Worm (Caenorhabditis elegans) whole organism, L4/young adult: ENCODE results near the gene F35H10.6.

Source experiments
- W03F9.2 ChIP-seq: fragments of 150-350 bp; optimal IDR thresholded peaks from 2 replicates; lab custom pipeline; 2014; ENCODE audit warnings: missing biosample characterization, missing genetic modification characterization
- dao-5 ChIP-seq: sonication (generic microtip); optimal IDR thresholded peaks from 2 replicates; lab custom pipeline; 2016; ENCODE audit warnings: missing genotype, missing genetic modification characterization, moderate library complexity, missing compliant biosample characterization
- him-1 ChIP-seq: sonication (generic microtip); optimal IDR thresholded peaks from 2 replicates; lab custom pipeline; 2016; ENCODE audit warnings: missing genotype, missing genetic modification reagents, missing genetic modification characterization, missing compliant biosample characterization

Gene F35H10.6

DNA sequence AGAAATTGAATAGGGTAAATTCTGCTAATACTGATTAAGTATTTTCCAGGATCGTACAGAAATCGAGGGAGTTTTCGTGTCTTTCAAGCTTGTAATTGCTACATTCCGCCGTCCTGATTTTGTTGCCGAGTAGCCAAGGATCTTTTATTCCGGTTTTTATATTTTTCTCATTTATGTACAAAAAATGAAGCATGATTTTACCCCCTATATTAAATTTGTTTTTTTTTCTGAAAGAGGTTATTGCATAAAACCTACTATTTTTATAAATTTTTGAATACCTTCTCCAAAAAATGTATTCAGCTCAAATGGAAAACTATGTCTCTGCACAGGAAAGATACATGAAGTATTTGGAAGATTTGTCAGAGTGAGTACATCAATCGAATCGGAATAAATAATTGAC lies at the start of gene F35H10.6:
Gene F35H10.6, plus strand, starts transcription at position 301 of the 400 bp plus-strand sequence.
- TF ChIP-seq dao-5 (tag; lab: Kevin White, UChicago) (no peak), him-1 (tag; lab: Kevin White, UChicago) (no peak), W03F9.2 (tag; lab: Kevin White, UChicago) (no peak)

DNA sequence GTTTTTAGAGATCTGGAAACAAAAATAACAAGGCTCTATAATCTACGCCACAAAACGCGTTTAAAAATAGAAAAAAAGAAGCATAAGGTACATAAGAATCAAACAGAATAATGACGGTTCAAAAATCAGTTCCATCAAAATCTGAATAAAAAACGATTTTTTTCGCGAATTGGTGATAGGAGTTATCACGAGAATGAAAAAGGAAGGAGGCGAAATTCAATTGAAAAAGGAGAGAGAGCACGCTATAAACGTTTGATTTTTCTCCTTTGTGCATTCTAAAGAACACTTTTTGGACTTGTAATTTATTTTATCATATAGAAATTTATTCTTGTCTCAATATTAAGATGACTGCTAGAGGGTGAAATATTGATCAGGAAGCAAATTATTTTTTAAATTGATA lies 48.4 kb upstream of the F35H10.6 start:
- TF ChIP-seq dao-5 (tag; lab: Kevin White, UChicago) (no peak), him-1 (tag; lab: Kevin White, UChicago) (no peak), W03F9.2 (tag; lab: Kevin White, UChicago) (no peak)

DNA sequence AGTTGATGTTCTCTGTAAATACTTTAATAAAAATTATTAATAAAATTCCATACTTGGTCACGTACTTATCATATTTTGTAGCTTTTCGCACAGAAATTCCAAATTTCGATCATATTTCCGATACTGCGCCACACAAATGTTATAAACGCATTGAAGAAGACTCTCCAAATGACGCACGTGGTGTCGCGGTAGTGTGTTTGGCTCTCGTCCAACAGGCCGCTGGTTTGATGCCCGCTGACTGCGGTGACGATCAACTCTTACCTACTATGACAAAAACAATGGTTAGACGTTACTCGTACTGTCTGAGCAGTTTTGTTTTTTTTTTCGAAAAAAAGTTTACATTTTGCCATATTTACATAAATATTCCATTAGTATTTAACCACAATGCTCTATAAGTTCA lies 46.9 kb upstream of the F35H10.6 start:
- peak; percentile 60 for TF ChIP-seq him-1 (tag; lab: Kevin White, UChicago)
- peak; percentile 91 for TF ChIP-seq dao-5 (tag; lab: Kevin White, UChicago)
- TF ChIP-seq W03F9.2 (tag; lab: Kevin White, UChicago): peak; percentile 69

DNA sequence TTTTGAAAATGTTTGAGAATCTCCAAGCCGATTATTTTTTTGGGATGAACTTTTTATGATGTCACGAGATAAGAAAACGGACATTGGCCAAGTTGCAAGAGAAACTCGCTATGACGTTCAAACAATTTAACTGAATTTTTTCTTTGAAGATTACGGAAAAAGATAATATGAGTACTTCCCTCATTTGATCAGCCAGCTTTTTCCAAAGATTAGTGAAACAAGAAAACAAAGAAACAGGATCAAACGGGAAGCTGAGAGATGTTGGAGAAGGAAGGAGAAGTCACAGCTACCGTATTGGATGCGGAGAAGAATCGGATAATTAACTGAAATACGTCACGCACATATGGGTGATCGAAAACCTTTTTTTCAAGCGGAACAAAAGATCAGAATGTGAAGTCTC lies 45.5 kb upstream of the F35H10.6 start:
- no peak for TF ChIP-seq him-1 (tag; lab: Kevin White, UChicago)

DNA sequence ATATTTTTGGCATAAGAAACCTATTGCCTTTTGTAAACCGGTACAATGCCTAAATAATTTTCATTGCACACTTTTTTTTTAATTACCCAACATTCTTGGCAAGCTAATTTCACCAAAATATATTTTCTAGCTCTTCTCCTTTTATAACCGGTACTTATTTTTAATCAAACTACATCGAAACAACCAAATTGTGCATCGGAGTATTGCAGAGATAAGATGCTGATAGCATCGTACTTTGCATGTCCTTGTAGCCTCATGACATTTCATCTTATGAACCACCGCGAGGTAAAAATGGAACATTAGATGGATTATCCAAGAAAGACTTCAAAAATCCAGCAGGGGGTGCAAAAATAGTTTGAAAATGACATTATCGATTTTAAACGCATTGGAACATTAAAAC lies 44.5 kb upstream of the F35H10.6 start:
- TF ChIP-seq W03F9.2 (tag; lab: Kevin White, UChicago) (no peak), him-1 (tag; lab: Kevin White, UChicago) (no peak), dao-5 (tag; lab: Kevin White, UChicago) (no peak)

DNA sequence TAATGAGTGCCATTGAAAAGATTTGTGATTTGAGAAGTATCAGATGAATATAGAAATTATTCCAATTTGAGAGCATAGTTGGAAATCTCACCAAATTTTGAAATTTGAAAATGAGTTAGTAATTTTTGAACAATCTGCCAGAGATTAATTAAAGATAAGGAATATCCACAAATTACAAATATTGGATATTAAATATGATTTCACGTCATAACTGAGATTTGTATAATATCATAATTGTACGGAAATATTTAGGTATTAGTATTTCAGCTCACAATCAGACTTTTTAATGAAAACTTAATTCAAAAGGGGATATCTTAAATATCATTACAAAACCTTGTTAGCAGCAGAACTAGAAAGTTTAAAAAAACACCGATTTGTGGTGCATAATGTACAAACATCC lies 39.8 kb upstream of the F35H10.6 start, which contains the start of gene K07H8.7:
Gene K07H8.7, minus strand, starts transcription at position 101 of the 400 bp plus-strand sequence.
- TF ChIP-seq W03F9.2 (tag; lab: Kevin White, UChicago) (no peak), him-1 (tag; lab: Kevin White, UChicago) (no peak), dao-5 (tag; lab: Kevin White, UChicago) (no peak)

DNA sequence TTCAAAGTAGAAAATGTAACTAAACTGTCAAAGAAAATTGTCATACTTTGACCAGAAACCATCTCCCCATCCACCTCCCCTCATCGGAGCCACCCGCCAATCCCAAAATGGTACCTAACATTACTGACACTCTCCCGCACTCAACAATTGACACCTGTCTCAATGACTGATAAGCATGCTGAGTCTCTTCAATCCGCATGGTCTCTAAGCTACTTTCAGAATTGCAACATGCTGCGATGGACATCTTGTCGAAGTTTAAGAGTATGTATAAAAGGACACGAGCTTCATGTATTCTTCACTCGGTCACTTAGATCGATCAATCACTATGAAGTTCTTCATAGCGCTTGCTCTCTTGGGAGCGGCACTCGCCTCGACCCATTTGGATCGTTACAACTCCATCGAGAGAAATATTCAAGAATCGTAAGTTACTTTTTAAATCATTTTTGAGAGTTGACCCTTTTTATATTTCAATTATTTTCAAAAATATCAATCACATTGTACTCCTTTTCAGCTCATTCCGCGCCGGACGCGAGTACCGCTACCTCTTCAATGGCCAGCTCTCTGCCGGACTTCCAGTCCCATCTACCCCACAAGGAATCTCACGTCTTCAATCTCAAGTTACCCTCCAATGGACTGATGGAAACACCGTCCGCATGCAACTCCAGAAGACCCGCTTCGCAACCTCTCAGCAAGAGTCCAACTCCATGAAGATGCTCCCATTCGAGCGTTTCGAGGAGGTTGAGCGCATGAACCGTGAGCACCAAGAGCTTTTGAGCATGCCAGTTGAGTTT lies 38.7 kb upstream of the F35H10.6 start, which contains the start of gene vit-6:
Gene vit-6, plus strand, starts transcription at position 310 of the 791 bp plus-strand sequence.
- no peak for TF ChIP-seq W03F9.2 (tag; lab: Kevin White, UChicago)
- peak; percentile 50 for TF ChIP-seq dao-5 (tag; lab: Kevin White, UChicago)

DNA sequence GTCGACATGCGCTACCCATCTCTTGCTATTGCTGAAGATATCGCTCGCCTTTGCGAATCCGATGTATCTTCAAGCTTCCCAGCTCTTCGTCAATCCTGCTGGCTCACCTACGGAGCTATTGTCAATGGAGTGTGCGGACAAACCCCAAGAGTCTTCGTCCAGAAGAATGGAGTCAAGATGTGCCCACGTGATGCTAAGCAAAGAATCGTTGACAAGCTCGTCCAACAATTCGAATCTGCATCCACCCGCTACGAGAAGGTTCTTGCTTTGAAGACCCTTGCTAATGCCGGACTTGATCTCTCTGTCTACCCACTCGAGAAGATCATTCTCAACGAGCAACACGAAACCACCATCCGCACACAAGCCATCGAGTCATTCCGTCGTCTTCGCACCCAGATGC lies 37.1 kb upstream of the F35H10.6 start:
- no peak for TF ChIP-seq W03F9.2 (tag; lab: Kevin White, UChicago)

DNA sequence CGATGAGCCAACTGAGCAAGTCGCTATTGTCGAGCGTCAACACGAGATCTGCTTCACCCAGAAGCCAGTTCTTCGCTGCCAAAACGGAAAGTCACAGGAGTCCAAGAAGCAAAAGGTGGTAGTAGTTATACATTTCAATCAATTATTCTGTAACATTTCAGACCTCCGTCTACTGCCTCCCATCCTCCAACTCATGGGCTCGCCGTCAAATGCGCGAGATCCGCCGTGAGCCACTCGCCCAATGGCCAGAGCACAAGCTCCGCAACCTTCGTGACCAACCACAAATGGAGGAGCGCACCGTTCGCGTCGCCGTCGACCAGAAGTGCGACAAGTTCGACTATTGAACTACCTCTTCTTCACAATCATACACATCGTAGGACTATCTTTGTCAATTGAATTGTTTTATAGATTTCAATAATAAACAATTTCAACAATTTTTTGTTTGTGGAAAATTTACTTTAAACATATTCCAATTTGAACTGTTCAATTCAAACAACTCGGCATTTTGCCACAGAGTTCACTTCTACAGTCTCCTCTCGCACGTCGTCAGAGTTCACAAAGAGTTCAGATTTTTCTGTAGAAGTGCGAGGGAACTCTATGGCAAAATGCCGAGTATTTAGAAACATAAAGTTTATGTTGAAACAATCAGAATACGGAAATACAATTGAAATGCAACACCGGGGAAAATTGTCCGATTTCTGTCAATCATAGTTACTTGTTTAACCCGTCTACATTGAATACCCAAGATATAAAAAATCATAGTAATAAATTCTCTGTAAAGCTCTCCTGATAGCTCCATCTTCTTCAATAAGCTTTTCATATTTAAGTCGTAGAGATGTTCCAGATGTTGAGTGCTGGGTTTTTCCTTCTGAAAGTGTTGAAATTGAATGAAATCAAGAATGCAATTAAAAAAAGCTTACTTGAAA lies 33.4 kb upstream of the F35H10.6 start:
- TF ChIP-seq him-1 (tag; lab: Kevin White, UChicago) (no peak), dao-5 (tag; lab: Kevin White, UChicago) (no peak), W03F9.2 (tag; lab: Kevin White, UChicago) (no peak)

DNA sequence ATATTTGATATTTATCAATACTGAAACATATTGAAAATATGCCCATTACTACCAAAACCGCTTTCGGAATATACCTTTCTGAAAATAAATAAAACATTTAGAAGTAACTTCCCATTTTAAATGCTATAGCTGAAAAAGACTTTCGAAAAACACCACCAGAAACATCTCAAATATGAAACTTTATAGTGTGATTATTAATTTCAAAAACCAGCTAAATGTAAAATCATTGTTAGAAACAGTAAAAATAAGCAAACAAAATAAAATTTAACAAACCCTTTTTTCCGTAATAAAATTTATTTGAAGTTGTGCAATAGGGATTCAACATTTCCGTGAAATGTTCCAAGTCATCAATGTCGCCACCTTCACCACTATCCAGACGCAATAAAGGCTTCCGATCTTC lies 31.7 kb upstream of the F35H10.6 start, which contains the start of the genes K07H8.5 and K07H8.8:
Gene K07H8.5, plus strand, starts transcription at position 301 of the 400 bp plus-strand sequence.
Gene K07H8.8, minus strand, starts transcription at position 389 of the 400 bp plus-strand sequence.
- TF ChIP-seq W03F9.2 (tag; lab: Kevin White, UChicago) (no peak), him-1 (tag; lab: Kevin White, UChicago) (no peak), dao-5 (tag; lab: Kevin White, UChicago) (no peak)

DNA sequence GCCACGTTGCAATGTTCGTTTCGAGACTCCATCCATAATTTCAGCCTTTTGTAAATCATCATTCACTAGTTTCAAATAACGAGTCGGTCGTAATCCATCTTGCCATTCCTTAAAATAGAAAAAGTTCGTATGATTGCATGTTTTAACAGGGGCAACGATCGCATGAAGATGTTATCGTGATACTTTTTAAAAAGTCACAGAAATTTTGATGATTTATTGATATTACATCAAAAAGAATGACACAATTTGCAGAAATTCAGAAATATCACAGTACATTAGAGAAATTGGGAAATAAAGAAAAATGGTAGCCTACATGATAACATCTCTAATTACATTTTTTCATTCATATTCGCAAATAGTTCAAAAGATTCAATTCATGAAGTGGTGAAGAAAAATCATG lies 26.4 kb upstream of the F35H10.6 start:
- TF ChIP-seq dao-5 (tag; lab: Kevin White, UChicago) (no peak), W03F9.2 (tag; lab: Kevin White, UChicago) (no peak), him-1 (tag; lab: Kevin White, UChicago) (no peak)

DNA sequence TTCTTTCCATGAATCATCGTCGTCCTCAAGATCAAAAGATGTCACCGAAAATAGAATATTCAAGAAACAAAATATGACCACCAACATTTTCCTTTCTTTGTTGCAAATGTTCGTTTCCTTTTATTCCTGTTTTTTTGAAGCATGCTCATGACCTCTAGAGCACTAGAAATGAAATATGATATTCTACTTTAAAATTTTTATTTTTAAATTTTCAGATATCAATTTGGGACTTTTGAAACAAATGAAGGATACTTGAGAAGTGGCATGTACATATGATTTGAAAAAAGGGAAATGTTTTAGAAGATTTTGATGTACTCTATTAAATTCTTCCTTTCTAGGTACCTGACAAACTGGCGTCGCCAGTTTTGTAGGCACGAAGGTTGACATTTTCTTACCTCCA lies 24.5 kb upstream of the F35H10.6 start, which contains the start of gene K07H8.11:
Gene K07H8.11, minus strand, starts transcription at position 101 of the 400 bp plus-strand sequence.
- no peak for TF ChIP-seq W03F9.2 (tag; lab: Kevin White, UChicago)
- no peak for TF ChIP-seq him-1 (tag; lab: Kevin White, UChicago)
- TF ChIP-seq dao-5 (tag; lab: Kevin White, UChicago): no peak

DNA sequence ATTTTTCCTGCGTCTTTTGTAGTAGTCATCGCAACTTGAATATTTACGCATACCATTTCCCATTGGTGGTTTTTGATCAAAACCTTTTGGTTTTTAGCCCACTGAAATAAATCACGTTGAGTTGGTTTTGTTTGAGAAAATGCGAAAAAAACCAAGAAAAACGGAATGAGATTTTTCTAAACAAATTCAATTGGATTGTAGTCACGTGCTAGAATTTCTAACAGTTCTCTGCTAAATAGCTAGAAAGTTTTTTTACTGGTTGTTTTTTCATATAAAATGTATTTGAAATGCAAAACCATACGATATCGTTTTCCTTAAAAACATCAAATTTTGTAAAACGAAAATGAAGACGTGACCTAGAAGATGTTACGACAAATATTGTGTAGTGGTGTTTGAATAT lies 23.1 kb upstream of the F35H10.6 start, which contains the start of gene K07H8.12:
Gene K07H8.12, minus strand, starts transcription at position 101 of the 400 bp plus-strand sequence.
- TF ChIP-seq W03F9.2 (tag; lab: Kevin White, UChicago) (no peak), dao-5 (tag; lab: Kevin White, UChicago) (no peak), him-1 (tag; lab: Kevin White, UChicago) (no peak)
